Fruit fly (Drosophila melanogaster) whole organism, embryonic: ENCODE results near the gene AstC-R1.

Experiments used
- CG11247 ChIP-seq: fragments of 200-800 bp; sonication (Bioruptor generic); IDR thresholded peaks from 2 replicates; pipeline ENCODE4 v1.3.6; 2022; ENCODE audit warnings: missing biosample characterization, missing genetic modification characterization
- CG1792 ChIP-seq: fragments of 200-800 bp; sonication (Bioruptor generic); optimal IDR thresholded peaks from 2 replicates; lab custom pipeline; 2016; ENCODE audit warnings: missing biosample characterization, missing genetic modification characterization
- CG3995 ChIP-seq: fragments of 200-800 bp; sonication (Bioruptor generic); optimal IDR thresholded peaks from 3 replicates; lab custom pipeline; 2016; ENCODE audit warnings: missing biosample characterization, missing genetic modification characterization
- CG6654 ChIP-seq: fragments of 200-800 bp; sonication (Bioruptor generic); optimal IDR thresholded peaks from 2 replicates; lab custom pipeline; 2017; ENCODE audit warnings: missing biosample characterization, mild to moderate bottlenecking, missing genetic modification characterization
- CG6813 ChIP-seq: fragments of 200-800 bp; sonication (Bioruptor generic); optimal IDR thresholded peaks from 2 replicates; lab custom pipeline; 2017; ENCODE audit warnings: missing biosample characterization, missing genetic modification characterization, mild to moderate bottlenecking, moderate library complexity, missing genetic modification reagents
- ERR ChIP-seq: fragments of 200-800 bp; sonication (Bioruptor generic); optimal IDR thresholded peaks from 2 replicates; lab custom pipeline; 2016; ENCODE audit warnings: missing biosample characterization, missing genetic modification characterization
- ham ChIP-seq: fragments of 200-800 bp; sonication (Bioruptor generic); IDR thresholded peaks from 2 replicates; pipeline ENCODE4 v1.3.6; 2022; ENCODE audit warnings: missing biosample characterization, missing genetic modification characterization

Gene AstC-R1

DNA sequence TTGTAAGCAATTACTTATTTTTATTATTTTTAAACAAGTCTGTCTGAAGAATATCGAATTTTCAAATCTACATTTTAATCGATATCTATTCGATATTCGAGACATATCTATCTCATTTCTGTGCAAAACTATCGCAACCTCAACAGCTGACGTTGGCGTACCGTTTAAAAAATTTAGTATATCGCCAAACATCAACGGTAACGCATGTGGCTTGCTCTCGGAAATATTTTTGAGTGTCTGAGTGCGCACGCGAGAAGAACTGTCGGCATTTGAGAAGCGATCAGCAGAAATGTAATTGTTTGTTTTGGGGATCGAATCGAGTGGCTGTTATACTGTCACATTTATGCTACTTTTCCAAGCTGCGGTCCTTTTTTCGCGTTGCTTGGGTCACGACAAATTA lies 65.7 kb downstream of the AstC-R1 start, which contains the start of gene MYPT-75D (continued):
- no peak for TF ChIP-seq CG3995 (GFP tag; lab: Kevin White, UChicago)
- TF ChIP-seq ERR = peak; percentile 20
- no peak for TF ChIP-seq ham (GFP tag; lab: Robert Waterston, UW)
- TF ChIP-seq CG1792 (GFP tag; lab: Kevin White, UChicago) = no peak
- TF ChIP-seq CG6813 (GFP tag; lab: Kevin White, UChicago) = peak; percentile 27
- no peak for TF ChIP-seq CG6654 (GFP tag; lab: Kevin White, UChicago)
- no peak for TF ChIP-seq CG11247
- TF ChIP-seq, all 482 proteins: peak for 210
